Worm (Caenorhabditis elegans) whole organism, L4/young adult: Measurements from ENCODE around the gene ZK686.5.

ENCODE experiments used
- W03F9.2 ChIP-seq: fragments of 150-350 bp; optimal IDR thresholded peaks from 2 replicates; lab custom pipeline; 2014; ENCODE audit warnings: missing biosample characterization, missing genetic modification characterization
- dao-5 ChIP-seq: sonication (generic microtip); optimal IDR thresholded peaks from 2 replicates; lab custom pipeline; 2016; ENCODE audit warnings: missing genotype, missing genetic modification characterization, moderate library complexity, missing compliant biosample characterization

DNA sequence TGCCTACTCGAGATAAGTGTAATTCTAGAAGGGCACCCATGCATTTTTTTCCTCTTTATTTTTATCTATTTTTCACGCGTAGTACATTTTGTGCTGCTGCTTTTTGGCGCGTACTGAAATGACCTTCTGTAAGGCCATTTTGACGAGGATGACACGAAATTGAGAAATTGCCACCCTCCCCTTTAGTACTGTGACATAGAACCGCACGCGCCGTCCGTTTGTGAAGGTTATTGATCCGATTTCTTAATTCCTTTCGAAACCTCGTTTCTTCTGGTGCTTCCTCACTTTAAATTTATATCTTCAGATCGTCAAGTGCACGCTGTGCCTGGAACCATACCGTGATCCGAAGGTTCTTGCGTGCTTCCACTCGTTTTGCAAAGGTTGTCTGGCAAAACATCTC, 36.2 kb downstream of the ZK686.5 start:
- TF ChIP-seq W03F9.2 (no peak), dao-5 (tag; lab: Kevin White, UChicago) (no peak)
